Worm (Caenorhabditis elegans) whole organism, L4 larva: ENCODE results near the gene F21C10.18.

Experiments used
- lin-13 ChIP-seq: fragments of 150-350 bp; optimal IDR thresholded peaks from 2 replicates; lab custom pipeline; 2014; ENCODE audit warnings: missing biosample characterization, missing genetic modification reagents, missing genetic modification characterization
- ztf-11 ChIP-seq: fragments of 150-350 bp; optimal IDR thresholded peaks from 2 replicates; lab custom pipeline; 2014; ENCODE audit warnings: missing biosample characterization, missing genetic modification characterization

DNA sequence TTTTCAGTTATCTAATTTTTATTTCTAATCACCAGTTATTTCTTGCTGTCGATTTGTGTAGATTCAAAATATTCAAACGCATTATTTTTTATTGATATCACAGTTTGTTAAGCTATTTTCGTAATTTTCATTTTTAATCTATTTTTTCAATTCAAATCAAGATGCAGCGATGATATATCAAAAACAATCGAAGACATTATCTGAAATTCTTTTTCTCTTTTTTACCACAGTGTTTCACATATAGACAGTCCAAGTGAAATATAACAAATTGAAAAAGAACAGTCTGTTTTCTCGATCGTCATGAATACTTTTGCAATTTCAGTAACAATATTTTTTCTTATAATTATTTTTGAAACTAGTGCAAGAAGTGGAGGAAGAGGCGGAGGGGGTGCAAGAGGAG, 17.0 kb downstream of the F21C10.18 start, which contains the start of gene F21C10.5:
- no peak for TF ChIP-seq lin-13
- no peak for TF ChIP-seq ztf-11 (tag; lab: Kevin White, UChicago)
